Fruit fly (Drosophila melanogaster): ENCODE measurements around the gene Cortactin.

Gene Cortactin

dm6 chr3R:21064000-21064924, at the start of gene Cortactin:
Cortactin (minus strand) TSS chr3R:21064471.
- no peak for TF ChIP-seq Dll (optimal IDR thresholded peaks at IDR 0.05)
- TF ChIP-seq usp (GFP tag; optimal IDR thresholded peaks at IDR 0.05): no peak

DNA sequence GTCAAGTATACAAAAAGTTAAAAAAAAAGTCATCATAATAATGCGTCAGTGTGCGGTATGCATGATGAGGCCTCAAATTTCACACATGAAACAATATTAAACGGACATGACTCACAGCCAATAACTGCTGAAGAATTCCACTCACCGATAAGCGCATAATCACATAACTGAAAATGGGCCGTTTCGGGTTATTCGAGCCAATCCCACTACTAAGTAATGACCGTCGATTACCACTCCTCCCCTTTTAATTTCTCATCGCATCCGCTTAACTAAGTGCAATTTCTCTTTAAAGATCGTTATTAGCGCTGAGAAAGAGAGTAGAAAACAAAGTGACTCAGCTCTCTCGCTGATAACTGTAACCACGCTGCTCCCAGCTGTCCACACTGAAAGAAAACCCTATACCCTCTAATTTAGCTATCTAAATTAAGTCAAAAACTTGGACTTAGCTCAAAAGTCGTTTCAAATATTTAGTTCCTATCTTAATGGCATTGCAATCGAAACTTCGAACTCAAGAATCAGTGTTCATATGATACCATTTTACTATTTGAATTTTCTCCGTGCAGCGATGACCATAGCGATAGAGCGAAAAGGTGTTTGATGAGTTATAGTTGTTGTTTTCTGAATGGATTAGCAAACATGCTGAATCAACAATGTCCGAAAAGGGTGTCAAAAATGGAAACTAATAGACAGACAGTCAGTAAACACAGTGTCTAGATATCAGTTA, 48.6 kb upstream of the Cortactin start:
- no peak for TF ChIP-seq Dll (optimal IDR thresholded peaks at IDR 0.05)

dm6 chr3R:21111964-21112740, 47.9 kb upstream of the Cortactin start:
- TF ChIP-seq EcR (GFP tag; optimal IDR thresholded peaks at IDR 0.05): no peak
- no peak for TF ChIP-seq pan (optimal IDR thresholded peaks at IDR 0.05)
- no peak for TF ChIP-seq psq (optimal IDR thresholded peaks at IDR 0.05)
- no peak for TF ChIP-seq Dll (optimal IDR thresholded peaks at IDR 0.05)
- TF ChIP-seq usp (GFP tag; optimal IDR thresholded peaks at IDR 0.05): no peak
- TF ChIP-seq CG8478 (optimal IDR thresholded peaks at IDR 0.05): no peak

DNA sequence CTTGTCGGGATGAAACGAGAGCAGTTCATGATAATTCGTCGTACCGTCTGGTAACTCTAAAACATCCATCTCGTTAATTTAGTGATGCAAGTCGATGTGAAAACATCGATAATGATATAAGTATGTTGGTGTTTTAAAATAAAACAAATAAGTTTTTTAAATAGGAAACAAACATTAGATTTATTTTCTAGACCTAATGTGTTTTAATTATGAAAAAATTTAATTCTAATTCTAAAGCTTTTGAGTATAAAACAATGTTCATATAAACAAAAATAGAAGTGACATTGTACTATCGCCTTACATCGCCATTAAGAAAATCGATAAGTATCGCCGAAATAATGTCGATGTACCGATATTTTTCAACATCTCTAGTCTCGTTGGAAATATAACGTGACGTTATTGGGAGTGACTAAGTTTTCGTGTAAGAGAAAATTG, 46.8 kb upstream of the Cortactin start, which contains the start of gene Rab11:
Rab11 (plus strand) TSS at position 363 of the 435 bp plus-strand sequence.
- TF ChIP-seq Dll (optimal IDR thresholded peaks at IDR 0.05) (no peak), CG8478 (optimal IDR thresholded peaks at IDR 0.05) (no peak), EcR (GFP tag; optimal IDR thresholded peaks at IDR 0.05) (no peak), usp (GFP tag; optimal IDR thresholded peaks at IDR 0.05) (no peak), psq (optimal IDR thresholded peaks at IDR 0.05) (no peak), pan (optimal IDR thresholded peaks at IDR 0.05) (no peak)

DNA sequence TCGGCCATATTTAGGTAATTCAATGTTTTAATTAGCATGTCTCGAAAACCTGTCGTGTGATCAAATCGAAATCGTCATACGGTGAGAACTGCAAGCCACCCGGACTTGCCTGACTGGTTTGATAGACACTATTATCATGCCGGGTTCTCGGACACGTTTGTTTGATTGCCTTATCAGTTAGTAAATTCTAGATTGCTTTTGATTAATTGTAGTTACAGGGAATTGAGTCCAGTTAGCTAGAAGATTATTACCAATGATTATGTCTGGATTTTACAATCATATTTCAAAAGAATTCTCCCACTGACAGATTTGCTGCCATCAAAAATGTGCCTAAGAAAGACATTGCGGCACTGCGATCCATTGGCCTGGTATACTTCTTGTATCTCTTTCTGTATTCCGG, 45.4 kb upstream of the Cortactin start:
- no peak for TF ChIP-seq EcR (GFP tag; optimal IDR thresholded peaks at IDR 0.05)
- TF ChIP-seq Dll (optimal IDR thresholded peaks at IDR 0.05): no peak
- no peak for TF ChIP-seq usp (GFP tag; optimal IDR thresholded peaks at IDR 0.05)

dm6 chr3R:21107907-21108591, 43.8 kb upstream of the Cortactin start, which contains the start of the genes Sec15 and rtet:
Sec15 (minus strand) TSS chr3R:21107972.
rtet (plus strand) TSS chr3R:21108446.
- TF ChIP-seq pan (optimal IDR thresholded peaks at IDR 0.05): no peak
- no peak for TF ChIP-seq usp (GFP tag; optimal IDR thresholded peaks at IDR 0.05)
- TF ChIP-seq psq (optimal IDR thresholded peaks at IDR 0.05): no peak
- no peak for TF ChIP-seq CG8478 (optimal IDR thresholded peaks at IDR 0.05)

DNA sequence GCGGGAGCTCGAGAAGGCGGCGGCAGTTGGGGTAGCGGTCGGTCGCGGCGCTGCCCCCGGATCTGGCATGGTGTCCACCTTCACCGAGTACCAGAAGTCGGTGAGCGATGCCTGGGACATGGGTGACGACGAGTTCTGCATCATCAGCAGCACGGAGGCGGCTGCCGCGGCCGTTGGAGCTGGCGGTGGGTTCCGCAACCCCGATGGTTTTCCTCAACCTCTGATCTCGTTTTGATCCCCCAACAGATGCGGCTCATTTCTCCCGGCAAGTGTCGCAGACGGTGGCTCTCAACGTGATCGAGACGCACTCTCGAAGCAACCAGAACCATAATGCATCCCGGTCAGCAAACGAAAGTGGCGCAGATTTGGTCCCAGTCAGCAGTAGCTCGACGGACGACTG, 38.2 kb upstream of the Cortactin start:
- TF ChIP-seq psq (optimal IDR thresholded peaks at IDR 0.05) (no peak), Dll (optimal IDR thresholded peaks at IDR 0.05) (no peak), usp (GFP tag; optimal IDR thresholded peaks at IDR 0.05) (no peak), pan (optimal IDR thresholded peaks at IDR 0.05) (no peak), EcR (GFP tag; optimal IDR thresholded peaks at IDR 0.05) (no peak)

dm6 chr3R:21101453-21102214, 37.4 kb upstream of the Cortactin start, which contains the start of the genes CG7044 and Tbc1d22:
CG7044 (minus strand) TSS chr3R:21101718.
Tbc1d22 (plus strand) TSS chr3R:21102199.
- TF ChIP-seq EcR (GFP tag; optimal IDR thresholded peaks at IDR 0.05): no peak
- no peak for TF ChIP-seq Dll (optimal IDR thresholded peaks at IDR 0.05)
- TF ChIP-seq CG8478 (optimal IDR thresholded peaks at IDR 0.05): no peak
- peak; percentile 89 for TF ChIP-seq pan (optimal IDR thresholded peaks at IDR 0.05)
- no peak for TF ChIP-seq usp (GFP tag; optimal IDR thresholded peaks at IDR 0.05)
- no peak for TF ChIP-seq psq (optimal IDR thresholded peaks at IDR 0.05)

DNA sequence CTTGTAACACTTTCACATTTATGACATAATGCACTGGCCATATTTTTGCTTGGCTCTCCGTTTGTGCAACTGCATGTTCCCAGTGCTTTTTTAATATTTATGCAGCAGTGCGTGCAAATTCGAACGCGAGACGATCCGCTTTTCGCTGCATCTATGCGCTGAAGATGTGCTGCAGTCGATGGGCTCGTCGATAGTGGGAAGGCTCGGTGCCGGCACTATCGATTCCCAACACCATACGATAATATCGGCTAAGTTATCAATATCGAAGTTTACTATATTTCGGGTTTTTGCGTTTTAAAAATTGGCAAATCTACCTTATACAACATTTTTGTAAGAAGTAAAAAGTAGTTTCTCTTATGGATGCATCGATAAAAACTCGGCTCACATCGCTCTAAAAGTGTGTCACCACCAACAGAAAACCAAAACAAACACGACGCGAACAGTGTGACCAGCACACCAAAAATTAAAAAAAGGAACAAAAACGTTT, 33.4 kb upstream of the Cortactin start, which contains the start of gene RhoGAP93B:
RhoGAP93B (minus strand) TSS at position 197 of the 487 bp plus-strand sequence.
- TF ChIP-seq usp (GFP tag; optimal IDR thresholded peaks at IDR 0.05) (no peak), pan (optimal IDR thresholded peaks at IDR 0.05) (no peak), EcR (GFP tag; optimal IDR thresholded peaks at IDR 0.05) (no peak), CG8478 (optimal IDR thresholded peaks at IDR 0.05) (no peak), Dll (optimal IDR thresholded peaks at IDR 0.05) (no peak), psq (optimal IDR thresholded peaks at IDR 0.05) (no peak)

dm6 chr3R:21097160-21097559, 32.9 kb upstream of the Cortactin start:
- TF ChIP-seq Dll (optimal IDR thresholded peaks at IDR 0.05) (no peak), psq (optimal IDR thresholded peaks at IDR 0.05) (no peak), EcR (GFP tag; optimal IDR thresholded peaks at IDR 0.05) (no peak), usp (GFP tag; optimal IDR thresholded peaks at IDR 0.05) (no peak), CG8478 (optimal IDR thresholded peaks at IDR 0.05) (no peak), pan (optimal IDR thresholded peaks at IDR 0.05) (no peak)

Measured in whole organism.